Fruit fly (Drosophila melanogaster) whole organism, embryonic: ENCODE measurements around the gene CG31268.

Experiments used
- Abd-B ChIP-seq: fragments of 200-800 bp; sonication (Bioruptor generic); optimal IDR thresholded peaks from 2 replicates; lab custom pipeline; 2018; ENCODE audit warnings: missing biosample characterization, mild to moderate bottlenecking, missing genetic modification characterization, moderate library complexity
- Asciz ChIP-seq: fragments of 200-800 bp; sonication (Bioruptor generic); optimal IDR thresholded peaks from 2 replicates; lab custom pipeline; 2017; ENCODE audit warnings: missing biosample characterization, mild to moderate bottlenecking, missing genetic modification characterization, missing genetic modification reagents
- Atf3 ChIP-seq: fragments of 200-800 bp; sonication (Bioruptor generic); optimal IDR thresholded peaks from 3 replicates; lab custom pipeline; 2016; ENCODE audit warnings: missing biosample characterization, missing genetic modification characterization
- Bgb ChIP-seq: fragments of 200-800 bp; sonication (Bioruptor generic); IDR thresholded peaks from 2 replicates; pipeline ENCODE4 v1.3.6; 2022; ENCODE audit warnings: missing biosample characterization, missing genetic modification characterization; ENCODE audit not compliant: partially characterized antibody
- CG10654 ChIP-seq: fragments of 200-800 bp; sonication (Bioruptor generic); optimal IDR thresholded peaks from 2 replicates; lab custom pipeline; 2016; ENCODE audit warnings: missing biosample characterization, missing genetic modification characterization
- CG13287 ChIP-seq: fragments of 200-800 bp; sonication (Bioruptor generic); IDR thresholded peaks from 2 replicates; pipeline ENCODE4 v1.3.6; 2022; ENCODE audit warnings: missing biosample characterization, missing genetic modification characterization; ENCODE audit not compliant: partially characterized antibody
- CG13894 ChIP-seq: fragments of 200-800 bp; sonication (Bioruptor generic); optimal IDR thresholded peaks from 3 replicates; lab custom pipeline; 2018; ENCODE audit warnings: missing biosample characterization, mild to moderate bottlenecking, missing genetic modification characterization, moderate library complexity
- CG14860 ChIP-seq: fragments of 200-800 bp; sonication (Bioruptor generic); IDR thresholded peaks from 3 replicates; pipeline ENCODE4 v1.3.6; 2022; ENCODE audit warnings: missing biosample characterization, missing genetic modification characterization; ENCODE audit not compliant: partially characterized antibody
- CG15696 ChIP-seq: fragments of 200-800 bp; sonication (Bioruptor generic); optimal IDR thresholded peaks from 2 replicates; lab custom pipeline; 2019; ENCODE audit warnings: missing biosample characterization, mild to moderate bottlenecking, missing genetic modification characterization, moderate library complexity
- CG16779 ChIP-seq: fragments of 200-800 bp; sonication (Bioruptor generic); IDR thresholded peaks from 2 replicates; pipeline ENCODE4 v1.3.6; 2022; ENCODE audit warnings: missing biosample characterization, missing genetic modification characterization
- CG17568 ChIP-seq: fragments of 200-800 bp; sonication (Bioruptor generic); optimal IDR thresholded peaks from 2 replicates; lab custom pipeline; 2018; ENCODE audit warnings: missing biosample characterization, mild to moderate bottlenecking, missing genetic modification characterization, moderate library complexity
- CG17829 ChIP-seq: fragments of 200-800 bp; optimal IDR thresholded peaks from 2 replicates; lab custom pipeline; 2019; ENCODE audit warnings: missing biosample characterization, mild to moderate bottlenecking, missing genetic modification characterization, moderate library complexity
- CG18619 ChIP-seq: fragments of 200-800 bp; sonication (Bioruptor generic); optimal IDR thresholded peaks from 3 replicates; lab custom pipeline; 2017; ENCODE audit warnings: missing biosample characterization, mild to moderate bottlenecking, missing genetic modification characterization
- CG2712 ChIP-seq: fragments of 200-800 bp; optimal IDR thresholded peaks from 3 replicates; lab custom pipeline; 2019; ENCODE audit warnings: missing biosample characterization, mild to moderate bottlenecking, missing genetic modification characterization, moderate library complexity
- CG3407 ChIP-seq: fragments of 200-800 bp; sonication (Bioruptor generic); optimal IDR thresholded peaks from 2 replicates; lab custom pipeline; 2018; ENCODE audit warnings: missing biosample characterization, mild to moderate bottlenecking, missing genetic modification characterization
- CG34224 ChIP-seq: fragments of 200-800 bp; sonication (Bioruptor generic); IDR thresholded peaks from 3 replicates; pipeline ENCODE4 v1.3.6; 2022; ENCODE audit warnings: missing biosample characterization, missing genetic modification characterization; ENCODE audit not compliant: partially characterized antibody
- CrebB ChIP-seq: fragments of 200-800 bp; sonication (Bioruptor generic); optimal IDR thresholded peaks from 3 replicates; lab custom pipeline; 2018; ENCODE audit warnings: missing biosample characterization, mild to moderate bottlenecking, missing genetic modification characterization
- Dad ChIP-seq: fragments of 200-800 bp; sonication (Bioruptor generic); optimal IDR thresholded peaks from 3 replicates; lab custom pipeline; 2016; ENCODE audit warnings: missing biosample characterization, missing genetic modification characterization
- H15 ChIP-seq: fragments of 200-800 bp; sonication (Bioruptor generic); IDR thresholded peaks from 3 replicates; pipeline ENCODE4 v1.3.6; 2022; ENCODE audit warnings: missing biosample characterization, missing genetic modification characterization
- Hsf ChIP-seq: fragments of 200-800 bp; sonication (Bioruptor generic); optimal IDR thresholded peaks from 3 replicates; lab custom pipeline; 2016; ENCODE audit warnings: missing biosample characterization, missing genetic modification characterization
- Lim3 ChIP-seq: fragments of 200-800 bp; sonication (Bioruptor generic); IDR thresholded peaks from 2 replicates; pipeline ENCODE4 v1.3.6; 2022; ENCODE audit warnings: missing biosample characterization, missing genetic modification characterization
- Myb ChIP-seq: fragments of 200-800 bp; sonication (Bioruptor generic); optimal IDR thresholded peaks from 2 replicates; lab custom pipeline; 2016; ENCODE audit warnings: missing biosample characterization, missing genetic modification characterization
- NC2β ChIP-seq: fragments of 200-800 bp; sonication (Bioruptor generic); optimal IDR thresholded peaks from 2 replicates; lab custom pipeline; 2016; ENCODE audit warnings: missing biosample characterization, missing genetic modification characterization
- Pdp1 ChIP-seq, 2 experiments: fragments of 200-800 bp; sonication (Bioruptor generic); optimal IDR thresholded peaks; 3 replicates each; lab custom pipeline; 2016; ENCODE audit warnings: missing biosample characterization in 2 of 2, missing genetic modification characterization in 2 of 2, mild to moderate bottlenecking in 1 of 2, moderate library complexity in 1 of 2
- Sox100B ChIP-seq: fragments of 200-800 bp; sonication (Bioruptor generic); optimal IDR thresholded peaks from 3 replicates; lab custom pipeline; 2018; ENCODE audit warnings: missing biosample characterization, mild to moderate bottlenecking, missing genetic modification characterization
- Sry-β ChIP-seq: fragments of 200-800 bp; sonication (Bioruptor generic); optimal IDR thresholded peaks from 2 replicates; lab custom pipeline; 2018; ENCODE audit warnings: missing biosample characterization, mild to moderate bottlenecking, missing genetic modification characterization, moderate library complexity
- ac ChIP-seq: fragments of 200-800 bp; sonication (Bioruptor generic); optimal IDR thresholded peaks from 3 replicates; lab custom pipeline; 2017; ENCODE audit warnings: missing biosample characterization, mild to moderate bottlenecking, missing genetic modification characterization
- amos ChIP-seq: fragments of 200-800 bp; sonication (Bioruptor generic); IDR thresholded peaks from 2 replicates; pipeline ENCODE4 v1.3.6; 2022; ENCODE audit warnings: missing biosample characterization, missing genetic modification characterization; ENCODE audit not compliant: partially characterized antibody
- ap ChIP-seq: fragments of 200-800 bp; sonication (Bioruptor generic); IDR thresholded peaks from 2 replicates; pipeline ENCODE4 v1.3.6; 2022; ENCODE audit warnings: missing biosample characterization, missing genetic modification characterization
- bab2 ChIP-seq: fragments of 200-800 bp; sonication (Bioruptor generic); optimal IDR thresholded peaks from 2 replicates; lab custom pipeline; 2016; ENCODE audit warnings: missing biosample characterization, missing genetic modification characterization
- chn ChIP-seq: fragments of 200-800 bp; sonication (Bioruptor generic); optimal IDR thresholded peaks from 2 replicates; lab custom pipeline; 2016; ENCODE audit warnings: missing biosample characterization, missing genetic modification characterization
- crp ChIP-seq, 2 experiments: fragments of 200-800 bp; sonication (Bioruptor generic); optimal IDR thresholded peaks; 2 replicates in 1 of 2; 3 replicates in 1 of 2; lab custom pipeline; 2017; ENCODE audit warnings: missing biosample characterization in 2 of 2, missing genetic modification characterization in 2 of 2, mild to moderate bottlenecking in 1 of 2, moderate library complexity in 1 of 2
- disco-r ChIP-seq: fragments of 200-800 bp; sonication (Bioruptor generic); optimal IDR thresholded peaks from 2 replicates; lab custom pipeline; 2016; ENCODE audit warnings: missing biosample characterization, missing genetic modification characterization
- dmrt99B ChIP-seq: fragments of 200-800 bp; sonication (Bioruptor generic); optimal IDR thresholded peaks from 2 replicates; lab custom pipeline; 2018; ENCODE audit warnings: missing biosample characterization, mild to moderate bottlenecking, missing genetic modification characterization, moderate library complexity
- dysf ChIP-seq: fragments of 200-800 bp; sonication (Bioruptor generic); IDR thresholded peaks from 3 replicates; pipeline ENCODE4 v1.3.6; 2022; ENCODE audit warnings: missing biosample characterization, missing genetic modification characterization
- esg ChIP-seq: fragments of 200-800 bp; sonication (Bioruptor generic); conservative IDR thresholded peaks from 2 replicates; pipeline ENCODE4 v1.3.6; 2022; ENCODE audit warnings: missing biosample characterization, missing genetic modification characterization
- eyg ChIP-seq: fragments of 200-800 bp; sonication (Bioruptor generic); optimal IDR thresholded peaks from 3 replicates; lab custom pipeline; 2016; ENCODE audit warnings: missing biosample characterization, missing genetic modification characterization
- fd64A ChIP-seq: fragments of 200-800 bp; sonication (Bioruptor generic); optimal IDR thresholded peaks from 3 replicates; lab custom pipeline; 2018; ENCODE audit warnings: missing biosample characterization, mild to moderate bottlenecking, missing genetic modification characterization
- gsb ChIP-seq: fragments of 200-800 bp; sonication (Bioruptor generic); IDR thresholded peaks from 2 replicates; pipeline ENCODE4 v1.3.6; 2022; ENCODE audit warnings: missing biosample characterization, missing genetic modification characterization
- h ChIP-seq: fragments of >200 bp; optimal IDR thresholded peaks from 2 replicates; lab custom pipeline; 2017
- hbn ChIP-seq: fragments of 200-800 bp; sonication (Bioruptor generic); IDR thresholded peaks from 2 replicates; pipeline ENCODE4 v1.3.6; 2022; ENCODE audit warnings: missing biosample characterization, missing genetic modification characterization; ENCODE audit not compliant: partially characterized antibody
- insv ChIP-seq, 2 experiments: fragments of 200-800 bp; sonication (Bioruptor generic); optimal IDR thresholded peaks; 3 replicates each; lab custom pipeline; 2016 to 2018; ENCODE audit warnings: missing biosample characterization in 2 of 2, missing genetic modification characterization in 2 of 2
- lab ChIP-seq: fragments of 200-800 bp; sonication (Bioruptor generic); optimal IDR thresholded peaks from 3 replicates; lab custom pipeline; 2017; ENCODE audit warnings: missing biosample characterization, missing genetic modification characterization, mild to moderate bottlenecking, moderate library complexity, missing genetic modification reagents
- lilli ChIP-seq: fragments of 200-800 bp; sonication (Bioruptor generic); optimal IDR thresholded peaks from 3 replicates; lab custom pipeline; 2016; ENCODE audit warnings: missing biosample characterization, missing genetic modification characterization
- oc ChIP-seq: fragments of 200-800 bp; sonication (Bioruptor generic); optimal IDR thresholded peaks from 2 replicates; lab custom pipeline; 2018; ENCODE audit warnings: missing biosample characterization, mild to moderate bottlenecking, missing genetic modification characterization, moderate library complexity
- pros ChIP-seq: fragments of 200-800 bp; sonication (Bioruptor generic); optimal IDR thresholded peaks from 3 replicates; lab custom pipeline; 2019; ENCODE audit warnings: missing biosample characterization, mild to moderate bottlenecking, missing genetic modification characterization, moderate library complexity
- shn ChIP-seq: fragments of 200-800 bp; sonication (Bioruptor generic); optimal IDR thresholded peaks from 3 replicates; lab custom pipeline; 2016; ENCODE audit warnings: missing biosample characterization, missing genetic modification characterization
- tll ChIP-seq, 2 experiments: fragments of 200-800 bp in 1 of 2; fragments of >200 bp in 1 of 2; sonication (Bioruptor generic) in 1 of 2; optimal IDR thresholded peaks; 2 replicates each; lab custom pipeline; 2017 to 2019; ENCODE audit warnings: missing biosample characterization in 2 of 2, missing genetic modification characterization in 2 of 2, mild to moderate bottlenecking in 1 of 2, moderate library complexity in 1 of 2

The CG31268 gene

DNA sequence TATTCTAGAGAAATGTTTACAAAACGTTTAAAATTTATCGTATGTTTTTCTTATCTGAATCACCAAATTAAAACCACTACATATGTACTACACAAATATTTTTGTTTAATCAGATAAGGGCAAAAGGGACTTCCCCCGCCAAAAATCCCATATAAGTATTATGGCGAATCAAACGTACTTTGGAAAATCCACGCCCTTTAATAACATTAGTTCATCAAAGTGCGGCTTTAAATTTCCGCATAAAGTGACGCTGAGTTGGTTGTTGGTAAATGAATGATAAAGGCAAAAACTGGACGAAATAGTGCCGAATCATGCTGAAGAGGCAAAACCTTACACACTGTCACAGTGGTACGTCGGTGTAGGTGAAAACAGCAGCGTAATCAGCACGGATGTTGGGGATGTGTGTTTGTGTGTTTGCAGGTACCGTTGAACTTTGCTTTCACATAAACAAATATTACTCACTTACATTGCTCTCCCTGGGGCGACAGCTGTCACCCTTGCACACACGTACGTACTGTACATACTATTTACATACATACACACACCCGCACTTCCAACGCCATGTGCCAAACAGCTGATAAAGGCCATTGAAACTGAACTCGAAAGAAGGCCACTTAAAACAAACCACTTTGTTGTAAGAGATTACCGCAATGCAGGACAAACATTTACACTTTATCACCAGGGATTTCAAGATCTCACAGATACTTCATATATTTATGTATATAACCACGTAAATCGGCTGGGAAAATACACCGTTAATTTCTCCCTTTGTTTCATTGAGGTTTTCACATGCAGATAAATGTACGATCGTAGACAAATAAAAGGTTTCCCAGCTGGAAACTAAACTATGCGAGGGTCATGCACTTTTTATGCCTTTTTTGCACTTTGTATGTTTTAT lies 47.6 kb downstream of the CG31268 start (continued):
- TF ChIP-seq CG17829 (tag; lab: Kevin White, UChicago) (no peak), tll (GFP tag; optimal IDR thresholded peaks at IDR 0.05; lab: Kevin White, UChicago) (peak in 1 of 2 experiments; percentile 59), dmrt99B (no peak), Sry-β (GFP tag; lab: Kevin White, UChicago) (no peak), Myb (GFP tag; lab: Kevin White, UChicago) (no peak), ap (no peak), pros (GFP tag; lab: Kevin White, UChicago) (peak; percentile 15), Lim3 (GFP tag; lab: Robert Waterston, UW) (no peak), CG13287 (GFP tag; lab: Robert Waterston, UW) (no peak; the same call in 1 of the 2 replicates), CG10654 (GFP tag; lab: Kevin White, UChicago) (no peak), CG15696 (tag; lab: Kevin White, UChicago) (peak; percentile 27), crp (GFP tag; optimal IDR thresholded peaks at IDR 0.05; lab: Kevin White, UChicago) (peak in 1 of 2 experiments; percentile 71), insv (GFP tag; optimal IDR thresholded peaks at IDR 0.05; lab: Kevin White, UChicago) (no peak), ac (GFP tag; lab: Kevin White, UChicago) (peak; percentile 61), CG14860 (GFP tag; lab: Robert Waterston, UW) (no peak), shn (no peak), Pdp1 (GFP tag; optimal IDR thresholded peaks at IDR 0.05; lab: Kevin White, UChicago) (peak in 1 of 2 experiments; percentile 57), Dad (GFP tag; lab: Kevin White, UChicago) (no peak), oc (tag; lab: Kevin White, UChicago) (no peak), esg (no peak), amos (GFP tag; lab: Robert Waterston, UW) (no peak), CG2712 (tag; lab: Kevin White, UChicago) (no peak), NC2β (GFP tag; lab: Kevin White, UChicago) (no peak), chn (GFP tag; lab: Kevin White, UChicago) (no peak), Abd-B (GFP tag; lab: Kevin White, UChicago) (no peak), lilli (no peak), Atf3 (GFP tag; lab: Kevin White, UChicago) (no peak), CG13894 (tag; lab: Kevin White, UChicago) (peak; percentile 34), CG34224 (no peak), dysf (GFP tag; lab: Robert Waterston, UW) (no peak), CG3407 (GFP tag; lab: Kevin White, UChicago) (no peak), lab (GFP tag; lab: Kevin White, UChicago) (peak; percentile 56), h (lab: Kevin White, UChicago) (no peak), Bgb (GFP tag; lab: Robert Waterston, UW) (no peak; the same call in 1 of the 2 replicates), fd64A (GFP tag; lab: Kevin White, UChicago) (peak; percentile 67), gsb (GFP tag; lab: Robert Waterston, UW) (no peak), CG16779 (GFP tag; lab: Robert Waterston, UW) (no peak), eyg (GFP tag; lab: Kevin White, UChicago) (no peak), hbn (GFP tag; lab: Robert Waterston, UW) (no peak), Asciz (no peak), CrebB (tag; lab: Kevin White, UChicago) (peak; percentile 68), H15 (no peak), CG18619 (GFP tag; lab: Kevin White, UChicago) (no peak), Sox100B (GFP tag; lab: Kevin White, UChicago) (peak; percentile 43), bab2 (GFP tag; lab: Kevin White, UChicago) (no peak), CG17568 (GFP tag; lab: Kevin White, UChicago) (peak; percentile 28), Hsf (no peak), disco-r (GFP tag; lab: Kevin White, UChicago) (no peak)
